Fruit fly (Drosophila melanogaster) whole organism, embryonic: ENCODE results near the gene CAH7.

Experiments
- Antp ChIP-seq: fragments of 200-800 bp; sonication (Bioruptor generic); optimal IDR thresholded peaks from 3 replicates; lab custom pipeline; 2016; ENCODE audit warnings: missing biosample characterization, missing genetic modification characterization
- Bdp1 ChIP-seq: fragments of 200-800 bp; sonication (Bioruptor generic); optimal IDR thresholded peaks from 3 replicates; lab custom pipeline; 2016; ENCODE audit warnings: missing biosample characterization, missing genetic modification characterization
- CG11560 ChIP-seq: fragments of 200-800 bp; sonication (Bioruptor generic); IDR thresholded peaks from 3 replicates; pipeline ENCODE4 v1.3.6; 2022; ENCODE audit warnings: missing biosample characterization, missing genetic modification characterization
- CG12236 ChIP-seq: fragments of 200-800 bp; sonication (Bioruptor generic); optimal IDR thresholded peaks from 2 replicates; lab custom pipeline; 2016; ENCODE audit warnings: missing biosample characterization, missing genetic modification characterization
- CG12299 ChIP-seq: fragments of 200-800 bp; sonication (Bioruptor generic); optimal IDR thresholded peaks from 2 replicates; lab custom pipeline; 2018; ENCODE audit warnings: missing biosample characterization, mild to moderate bottlenecking, missing genetic modification characterization
- CG12769 ChIP-seq: fragments of 200-800 bp; sonication (Bioruptor generic); optimal IDR thresholded peaks from 2 replicates; lab custom pipeline; 2019; ENCODE audit warnings: missing biosample characterization, mild to moderate bottlenecking, missing genetic modification characterization, moderate library complexity
- CG14014 ChIP-seq: fragments of 200-800 bp; sonication (Bioruptor generic); IDR thresholded peaks from 2 replicates; pipeline ENCODE4 v1.3.6; 2022; ENCODE audit warnings: missing biosample characterization, missing genetic modification characterization
- CG15269 ChIP-seq: fragments of 200-800 bp; sonication (Bioruptor generic); optimal IDR thresholded peaks from 2 replicates; lab custom pipeline; 2018; ENCODE audit warnings: missing biosample characterization, mild to moderate bottlenecking, missing genetic modification characterization, moderate library complexity
- CG15514 ChIP-seq: fragments of 200-800 bp; sonication (Bioruptor generic); optimal IDR thresholded peaks from 3 replicates; lab custom pipeline; 2017; ENCODE audit warnings: missing biosample characterization, missing genetic modification characterization, mild to moderate bottlenecking, moderate library complexity, missing genetic modification reagents
- CG18764 ChIP-seq: fragments of 200-800 bp; sonication (Bioruptor generic); optimal IDR thresholded peaks from 3 replicates; lab custom pipeline; 2016; ENCODE audit warnings: missing biosample characterization, missing genetic modification characterization
- CG2712 ChIP-seq: fragments of 200-800 bp; optimal IDR thresholded peaks from 3 replicates; lab custom pipeline; 2019; ENCODE audit warnings: missing biosample characterization, mild to moderate bottlenecking, missing genetic modification characterization, moderate library complexity
- CG32532 ChIP-seq: fragments of 200-800 bp; sonication (Bioruptor generic); IDR thresholded peaks from 2 replicates; pipeline ENCODE4 v1.3.6; 2022; ENCODE audit warnings: missing biosample characterization, missing genetic modification characterization
- CG4617 ChIP-seq: fragments of 200-800 bp; sonication (Bioruptor generic); optimal IDR thresholded peaks from 3 replicates; lab custom pipeline; 2016; ENCODE audit warnings: missing biosample characterization, missing genetic modification characterization, borderline replicate concordance
- CG9437 ChIP-seq: fragments of 200-800 bp; sonication (Bioruptor generic); optimal IDR thresholded peaks from 2 replicates; lab custom pipeline; 2018; ENCODE audit warnings: missing biosample characterization, mild to moderate bottlenecking, missing genetic modification characterization
- CTCF ChIP-seq: fragments of 200-800 bp; sonication (Bioruptor generic); optimal IDR thresholded peaks from 2 replicates; lab custom pipeline; 2017; ENCODE audit warnings: missing biosample characterization, mild to moderate bottlenecking, missing genetic modification characterization, moderate library complexity
- Deaf1 ChIP-seq: fragments of 200-800 bp; optimal IDR thresholded peaks from 3 replicates; lab custom pipeline; 2019; ENCODE audit warnings: missing biosample characterization, mild to moderate bottlenecking, missing genetic modification characterization, moderate library complexity
- Fer1 ChIP-seq: fragments of 200-800 bp; sonication (Bioruptor generic); optimal IDR thresholded peaks from 2 replicates; lab custom pipeline; 2017; ENCODE audit warnings: missing biosample characterization, mild to moderate bottlenecking, missing genetic modification characterization
- Fer3 ChIP-seq: fragments of 200-800 bp; sonication (Bioruptor generic); optimal IDR thresholded peaks from 2 replicates; lab custom pipeline; 2018; ENCODE audit warnings: missing biosample characterization, mild to moderate bottlenecking, missing genetic modification characterization, moderate library complexity
- HLH4C ChIP-seq: fragments of 200-800 bp; sonication (Bioruptor generic); IDR thresholded peaks from 3 replicates; pipeline ENCODE4 v1.3.6; 2022; ENCODE audit warnings: missing biosample characterization, missing genetic modification characterization; ENCODE audit not compliant: partially characterized antibody
- Hey ChIP-seq: fragments of 200-800 bp; sonication (Bioruptor generic); optimal IDR thresholded peaks from 3 replicates; lab custom pipeline; 2018; ENCODE audit warnings: missing biosample characterization, mild to moderate bottlenecking, missing genetic modification characterization
- HmgZ ChIP-seq: fragments of 200-800 bp; sonication (Bioruptor generic); optimal IDR thresholded peaks from 2 replicates; lab custom pipeline; 2018; ENCODE audit warnings: missing biosample characterization, mild to moderate bottlenecking, missing genetic modification characterization
- Hmr ChIP-seq: fragments of 200-800 bp; sonication (Bioruptor generic); optimal IDR thresholded peaks from 3 replicates; lab custom pipeline; 2017; ENCODE audit warnings: mild to moderate bottlenecking, missing biosample characterization, missing genetic modification reagents, missing genetic modification characterization
- MESR4 ChIP-seq: fragments of 200-800 bp; sonication (Bioruptor generic); optimal IDR thresholded peaks from 2 replicates; lab custom pipeline; 2018; ENCODE audit warnings: missing biosample characterization, mild to moderate bottlenecking, missing genetic modification characterization, moderate library complexity
- Med ChIP-seq: fragments of 200-800 bp; sonication (Bioruptor generic); peaks from one replicate; lab custom pipeline; 2016; ENCODE audit warnings: missing biosample characterization, missing genetic modification characterization, mild to moderate bottlenecking, inconsistent platforms, moderate library complexity
- Spps ChIP-seq: fragments of 200-800 bp; sonication (Bioruptor generic); optimal IDR thresholded peaks from 2 replicates; lab custom pipeline; 2018; ENCODE audit warnings: missing biosample characterization, mild to moderate bottlenecking, missing genetic modification characterization
- ato ChIP-seq: fragments of 200-800 bp; sonication (Bioruptor generic); IDR thresholded peaks from 2 replicates; pipeline ENCODE4 v1.3.6; 2022; ENCODE audit warnings: missing biosample characterization, missing genetic modification characterization; ENCODE audit not compliant: partially characterized antibody
- chinmo ChIP-seq: fragments of 200-800 bp; sonication (Bioruptor generic); IDR thresholded peaks from 4 replicates; pipeline ENCODE4 v1.3.6; 2022; ENCODE audit warnings: missing biosample characterization, missing genetic modification characterization; ENCODE audit not compliant: partially characterized antibody
- chm ChIP-seq: fragments of 200-800 bp; sonication (Bioruptor generic); IDR thresholded peaks from 2 replicates; pipeline ENCODE4 v1.3.6; 2022; ENCODE audit warnings: missing biosample characterization, missing genetic modification characterization
- croc ChIP-seq: fragments of 200-800 bp; sonication (Bioruptor generic); conservative IDR thresholded peaks from 3 replicates; pipeline ENCODE4 v1.3.6; 2022; ENCODE audit warnings: missing biosample characterization, missing genetic modification characterization
- crol ChIP-seq: fragments of 200-800 bp; sonication (Bioruptor generic); IDR thresholded peaks from 2 replicates; pipeline ENCODE4 v1.3.6; 2022; ENCODE audit warnings: missing biosample characterization, missing genetic modification characterization
- crp ChIP-seq, 2 experiments: fragments of 200-800 bp; sonication (Bioruptor generic); optimal IDR thresholded peaks; 2 replicates in 1 of 2; 3 replicates in 1 of 2; lab custom pipeline; 2017; ENCODE audit warnings: missing biosample characterization in 2 of 2, missing genetic modification characterization in 2 of 2, mild to moderate bottlenecking in 1 of 2, moderate library complexity in 1 of 2
- en ChIP-seq: fragments of 200-800 bp; sonication (Bioruptor generic); optimal IDR thresholded peaks from 2 replicates; lab custom pipeline; 2016; ENCODE audit warnings: missing biosample characterization, missing genetic modification characterization
- gce ChIP-seq: fragments of 200-800 bp; sonication (Bioruptor generic); IDR thresholded peaks from 3 replicates; pipeline ENCODE4 v1.3.6; 2022; ENCODE audit warnings: missing biosample characterization, missing genetic modification characterization
- grn ChIP-seq: fragments of 200-800 bp; sonication (Bioruptor generic); optimal IDR thresholded peaks from 3 replicates; lab custom pipeline; 2017; ENCODE audit warnings: missing biosample characterization, missing genetic modification characterization
- gro ChIP-seq: fragments of 200-800 bp; sonication (Bioruptor generic); optimal IDR thresholded peaks from 2 replicates; lab custom pipeline; 2016; ENCODE audit warnings: missing biosample characterization, missing genetic modification characterization
- hbn ChIP-seq: fragments of 200-800 bp; sonication (Bioruptor generic); IDR thresholded peaks from 2 replicates; pipeline ENCODE4 v1.3.6; 2022; ENCODE audit warnings: missing biosample characterization, missing genetic modification characterization; ENCODE audit not compliant: partially characterized antibody
- inv ChIP-seq: fragments of 200-800 bp; sonication (Bioruptor generic); IDR thresholded peaks from 2 replicates; pipeline ENCODE4 v1.3.6; 2022; ENCODE audit warnings: missing biosample characterization, missing genetic modification characterization; ENCODE audit not compliant: partially characterized antibody
- kni ChIP-seq: fragments of 200-800 bp; sonication (Bioruptor generic); optimal IDR thresholded peaks from 3 replicates; lab custom pipeline; 2017; ENCODE audit warnings: mild to moderate bottlenecking, missing biosample characterization, missing genetic modification reagents, missing genetic modification characterization
- lola ChIP-seq, 3 experiments: fragments of >200 bp in 2 of 3; fragments of 200-800 bp in 1 of 3; sonication (Bioruptor generic) in 1 of 3; optimal IDR thresholded peaks; 2 replicates each; lab custom pipeline; 2017 to 2019; ENCODE audit warnings: missing biosample characterization in 3 of 3, missing genetic modification characterization in 3 of 3, mild to moderate bottlenecking in 1 of 3, moderate library complexity in 1 of 3
- mam ChIP-seq: fragments of 200-800 bp; sonication (Bioruptor generic); optimal IDR thresholded peaks from 3 replicates; lab custom pipeline; 2016; ENCODE audit warnings: missing biosample characterization, missing genetic modification characterization
- mirr ChIP-seq: fragments of 200-800 bp; sonication (Bioruptor generic); optimal IDR thresholded peaks from 3 replicates; lab custom pipeline; 2018; ENCODE audit warnings: missing biosample characterization, mild to moderate bottlenecking, missing genetic modification characterization
- pan ChIP-seq, 4 experiments: fragments of >200 bp in 3 of 4; fragments of 200-800 bp in 1 of 4; sonication (Bioruptor generic) in 1 of 4; optimal IDR thresholded peaks in 3 of 4; IDR thresholded peaks in 1 of 4; 2 replicates each; pipeline versions ENCODE4 v1.3.6 to Lab custom; 2017 to 2022; ENCODE audit warnings: missing biosample characterization in 2 of 4, missing genetic modification characterization in 2 of 4, mixed read lengths in 1 of 4
- pnt ChIP-seq: fragments of 200-800 bp; sonication (Bioruptor generic); optimal IDR thresholded peaks from 3 replicates; lab custom pipeline; 2016; ENCODE audit warnings: missing biosample characterization, missing genetic modification characterization
- sd ChIP-seq: fragments of 200-800 bp; sonication (Bioruptor generic); optimal IDR thresholded peaks from 3 replicates; lab custom pipeline; 2018; ENCODE audit warnings: missing biosample characterization, mild to moderate bottlenecking, missing genetic modification characterization, moderate library complexity
- slbo ChIP-seq: fragments of 200-800 bp; sonication (Bioruptor generic); IDR thresholded peaks from 2 replicates; pipeline ENCODE4 v1.3.6; 2022; ENCODE audit warnings: missing biosample characterization, missing genetic modification characterization
- so ChIP-seq: fragments of 200-800 bp; sonication (Bioruptor generic); IDR thresholded peaks from 3 replicates; pipeline ENCODE4 v1.3.6; 2022; ENCODE audit warnings: missing biosample characterization, missing genetic modification characterization
- sug ChIP-seq: fragments of 200-800 bp; optimal IDR thresholded peaks from 2 replicates; lab custom pipeline; 2019; ENCODE audit warnings: missing biosample characterization, mild to moderate bottlenecking, missing genetic modification characterization, moderate library complexity
- twi ChIP-seq: fragments of 200-800 bp; optimal IDR thresholded peaks from 2 replicates; lab custom pipeline; 2019; ENCODE audit warnings: missing biosample characterization, mild to moderate bottlenecking, missing genetic modification characterization, moderate library complexity
- unc-4 ChIP-seq: fragments of 200-800 bp; sonication (Bioruptor generic); IDR thresholded peaks from 2 replicates; pipeline ENCODE4 v1.3.6; 2022; ENCODE audit warnings: missing biosample characterization, missing genetic modification characterization; ENCODE audit not compliant: partially characterized antibody

CAH7 gene

DNA sequence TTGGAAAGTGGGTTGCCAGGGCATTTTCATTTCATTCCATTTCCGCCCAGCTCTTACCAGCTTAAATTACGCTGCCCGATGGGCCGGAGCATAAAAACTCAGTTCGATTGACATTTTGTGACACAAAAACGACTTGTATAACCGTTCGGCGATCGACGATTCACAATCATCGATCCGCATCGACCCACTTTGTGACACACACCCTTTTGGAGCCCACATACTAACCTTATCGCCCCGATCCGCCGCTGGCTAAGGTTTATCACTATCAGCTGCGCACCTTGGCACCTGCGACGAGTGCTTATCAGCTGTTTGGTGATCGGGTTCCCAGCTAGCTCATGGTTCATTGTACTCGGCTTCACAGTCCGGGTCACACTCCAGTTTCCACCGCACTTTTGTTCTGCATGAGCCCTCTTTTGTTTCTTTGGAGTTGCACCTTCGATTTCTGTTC is 12.6 kb upstream of the CAH7 start (continued):
- no peak for TF ChIP-seq en (GFP tag; lab: Kevin White, UChicago)
- peak in 1 of 3 experiments; percentile 10 for TF ChIP-seq lola (GFP tag; optimal IDR thresholded peaks at IDR 0.05; lab: Kevin White, UChicago)
- no peak for TF ChIP-seq unc-4
- peak; percentile 83 for TF ChIP-seq Deaf1 (tag; lab: Kevin White, UChicago)
- TF ChIP-seq Med (GFP tag; lab: Kevin White, UChicago) = peak; percentile 79
- no peak for TF ChIP-seq Bdp1 (GFP tag; lab: Kevin White, UChicago)
- no peak for TF ChIP-seq mam (GFP tag; lab: Kevin White, UChicago)
- TF ChIP-seq Fer3 (tag; lab: Kevin White, UChicago) = no peak
- peak; percentile 20 for TF ChIP-seq CG15514 (GFP tag; lab: Kevin White, UChicago)
- TF ChIP-seq CG11560 (tag; lab: Robert Waterston, UW) = no peak
- no peak for TF ChIP-seq inv (GFP tag; lab: Robert Waterston, UW)
- TF ChIP-seq CG2712 = peak; percentile 15
- TF ChIP-seq CG12299 (tag; lab: Kevin White, UChicago) = no peak
- TF ChIP-seq crol (GFP tag; lab: Robert Waterston, UW) = peak; percentile 37; the same call in 1 of the 2 replicates
- no peak for TF ChIP-seq pan (optimal IDR thresholded peaks at IDR 0.05; lab: Kevin White, UChicago)
- TF ChIP-seq pan (GFP tag; optimal IDR thresholded peaks at IDR 0.05 in 1 of 2, IDR thresholded peaks at IDR 0.05 in 1 of 2) = peak in 1 of 2 experiments; percentile 16
- TF ChIP-seq CG12769 (tag; lab: Kevin White, UChicago) = peak; percentile 27
- TF ChIP-seq ato = no peak
- TF ChIP-seq slbo (GFP tag; lab: Robert Waterston, UW) = no peak
- no peak for TF ChIP-seq CTCF (GFP tag; lab: Kevin White, UChicago)
- 0 out of 2 replicates have a peak, but pooled peaks have one; percentile 24 for TF ChIP-seq CG32532 (GFP tag; lab: Robert Waterston, UW)
- peak; percentile 16 for TF ChIP-seq CG15269 (tag; lab: Kevin White, UChicago)
- 0 out of 3 replicates have a peak, but pooled peaks have one; percentile 17 for TF ChIP-seq so (GFP tag; lab: Robert Waterston, UW)
- TF ChIP-seq sug = peak; percentile 92
- TF ChIP-seq CG12236 (GFP tag; lab: Kevin White, UChicago) = no peak
- TF ChIP-seq HLH4C (GFP tag; lab: Robert Waterston, UW) = no peak
- peak; percentile 100 for TF ChIP-seq grn
- no peak for TF ChIP-seq Antp (GFP tag; lab: Kevin White, UChicago)
- no peak for TF ChIP-seq pnt (GFP tag; lab: Kevin White, UChicago)
- peak; percentile 82 for TF ChIP-seq mirr
- TF ChIP-seq hbn (GFP tag; lab: Robert Waterston, UW) = no peak
- TF ChIP-seq sd (tag; lab: Kevin White, UChicago) = peak; percentile 55
- peak in 1 of 2 experiments; percentile 7 for TF ChIP-seq crp (GFP tag; optimal IDR thresholded peaks at IDR 0.05; lab: Kevin White, UChicago)
- TF ChIP-seq Fer1 (GFP tag; lab: Kevin White, UChicago) = peak; percentile 31
- no peak for TF ChIP-seq Spps (tag; lab: Kevin White, UChicago)
- no peak for TF ChIP-seq MESR4 (GFP tag; lab: Kevin White, UChicago)
- peak; percentile 9 for TF ChIP-seq gro (GFP tag; lab: Kevin White, UChicago)
- no peak for TF ChIP-seq Hmr (GFP tag; lab: Kevin White, UChicago)
- peak; percentile 15 for TF ChIP-seq kni
- no peak for TF ChIP-seq CG9437 (GFP tag; lab: Kevin White, UChicago)
- peak; percentile 23 for TF ChIP-seq twi (tag; lab: Kevin White, UChicago)
- TF ChIP-seq CG14014 (GFP tag; lab: Robert Waterston, UW) = 0 out of 2 replicates have a peak, but pooled peaks have one; percentile 43
- TF ChIP-seq croc (GFP tag; lab: Robert Waterston, UW) = no peak
- 0 out of 3 replicates have a peak, but pooled peaks have one; percentile 11 for TF ChIP-seq gce (GFP tag; lab: Robert Waterston, UW)
- TF ChIP-seq CG18764 (GFP tag; lab: Kevin White, UChicago) = no peak
- TF ChIP-seq chinmo (GFP tag; lab: Robert Waterston, UW) = 0 out of 4 replicates have a peak, but pooled peaks have one; percentile 53
- TF ChIP-seq Hey (tag; lab: Kevin White, UChicago) = peak; percentile 61
- no peak for TF ChIP-seq CG4617 (GFP tag; lab: Kevin White, UChicago)
- peak; percentile 62; the same call in 1 of the 2 replicates for TF ChIP-seq chm (GFP tag; lab: Robert Waterston, UW)
- peak; percentile 60 for TF ChIP-seq HmgZ (tag; lab: Kevin White, UChicago)
